Fruit fly (Drosophila melanogaster) whole organism, wandering third instar larva: ENCODE measurements around the gene CG3597.
A peak's percentile ranks its signal among the peaks of the same experiment; 100 is the strongest.

ENCODE experiments used
- Abd-B ChIP-seq: fragments of >200 bp; optimal IDR thresholded peaks from 2 replicates; lab custom pipeline; 2017; ENCODE audit warnings: missing biosample characterization, missing genetic modification characterization
- CG32264 ChIP-seq: fragments of 200-800 bp; sonication (Bioruptor generic); optimal IDR thresholded peaks from 2 replicates; lab custom pipeline; 2016; ENCODE audit warnings: missing biosample characterization, missing genetic modification characterization
- CG9705 ChIP-seq: fragments of 200-800 bp; sonication (Bioruptor generic); optimal IDR thresholded peaks from 2 replicates; lab custom pipeline; 2018; ENCODE audit warnings: missing biosample characterization, mild to moderate bottlenecking, missing genetic modification characterization
- CrebA ChIP-seq: fragments of 200-800 bp; sonication (Bioruptor generic); optimal IDR thresholded peaks from 2 replicates; lab custom pipeline; 2016; ENCODE audit warnings: missing biosample characterization, mild to moderate bottlenecking, missing genetic modification characterization, borderline replicate concordance
- Dfd ChIP-seq: fragments of >200 bp; optimal IDR thresholded peaks from 2 replicates; lab custom pipeline; 2017; ENCODE audit warnings: missing biosample characterization, missing genetic modification characterization
- Dif ChIP-seq: fragments of 200-275, 200-300 bp; sonication (Bioruptor generic); optimal IDR thresholded peaks from 2 replicates; lab custom pipeline; 2018; ENCODE audit warnings: missing biosample characterization, missing genetic modification characterization; ENCODE audit not compliant: partially characterized antibody
- GATAd ChIP-seq: sonication (Bioruptor generic); optimal IDR thresholded peaks from 2 replicates; lab custom pipeline; 2016; ENCODE audit warnings: missing biosample characterization, missing genetic modification characterization
- HLH106 ChIP-seq: fragments of 200-800 bp; optimal IDR thresholded peaks from 3 replicates; lab custom pipeline; 2019; ENCODE audit warnings: missing biosample characterization, mild to moderate bottlenecking, missing genetic modification characterization, moderate library complexity
- Hnf4 ChIP-seq: fragments of 200-800 bp; sonication (Bioruptor generic); optimal IDR thresholded peaks from 2 replicates; lab custom pipeline; 2016; ENCODE audit warnings: missing biosample characterization, mild to moderate bottlenecking, missing genetic modification characterization
- Hr78 ChIP-seq: fragments of >200 bp; optimal IDR thresholded peaks from 2 replicates; lab custom pipeline; 2017; ENCODE audit warnings: missing biosample characterization, missing genetic modification characterization
- Hr83 ChIP-seq: fragments of 200-300 bp; sonication (Bioruptor generic); optimal IDR thresholded peaks from 2 replicates; lab custom pipeline; 2016; ENCODE audit warnings: missing biosample characterization, mild to moderate bottlenecking, missing genetic modification characterization, moderate library complexity; ENCODE audit not compliant: poor library complexity, severe bottlenecking
- Jra ChIP-seq: sonication (Bioruptor generic); optimal IDR thresholded peaks from 2 replicates; lab custom pipeline; 2016; ENCODE audit warnings: missing biosample characterization, missing genetic modification characterization
- Mio ChIP-seq: sonication (Bioruptor generic); optimal IDR thresholded peaks from 2 replicates; lab custom pipeline; 2016; ENCODE audit warnings: missing biosample characterization, missing genetic modification characterization
- Myc ChIP-seq: fragments of >200 bp; optimal IDR thresholded peaks from 2 replicates; lab custom pipeline; 2017
- N ChIP-seq: fragments of >200 bp; optimal IDR thresholded peaks from 2 replicates; lab custom pipeline; 2018; ENCODE audit warnings: missing biosample characterization, missing external identifiers, missing genetic modification characterization
- OdsH ChIP-seq: fragments of 200-800 bp; sonication (Bioruptor generic); optimal IDR thresholded peaks from 2 replicates; lab custom pipeline; 2016; ENCODE audit warnings: missing biosample characterization, mild to moderate bottlenecking, missing genetic modification characterization
- Rel ChIP-seq, 2 experiments: fragments of 200-800 bp; sonication (Bioruptor generic) in 1 of 2; optimal IDR thresholded peaks; 2 replicates in 1 of 2; 3 replicates in 1 of 2; lab custom pipeline; 2016 to 2019; ENCODE audit warnings: mild to moderate bottlenecking in 2 of 2, missing biosample characterization in 2 of 2, missing genetic modification characterization in 2 of 2, moderate library complexity in 1 of 2
- Sp1 ChIP-seq: fragments of 200-800 bp; sonication (Bioruptor generic); optimal IDR thresholded peaks from 3 replicates; lab custom pipeline; 2019; ENCODE audit warnings: missing biosample characterization, mild to moderate bottlenecking, missing genetic modification characterization, moderate library complexity
- Vsx2 ChIP-seq: fragments of 200-300, 225-300 bp; sonication (Bioruptor generic); optimal IDR thresholded peaks from 2 replicates; lab custom pipeline; 2018; ENCODE audit warnings: missing biosample characterization, missing genetic modification characterization; ENCODE audit not compliant: partially characterized antibody
- br ChIP-seq: fragments of 200-800 bp; sonication (Bioruptor generic); optimal IDR thresholded peaks from 2 replicates; lab custom pipeline; 2016; ENCODE audit warnings: missing biosample characterization, missing genetic modification characterization
- brk ChIP-seq: fragments of 200-800 bp; sonication (Bioruptor generic); optimal IDR thresholded peaks from 2 replicates; lab custom pipeline; 2016; ENCODE audit warnings: missing biosample characterization, mild to moderate bottlenecking, missing genetic modification characterization
- dl ChIP-seq, 2 experiments: fragments of 175-275, 200-275 bp in 1 of 2; fragments of 200-275 bp in 1 of 2; sonication (Bioruptor generic); optimal IDR thresholded peaks; lab custom pipeline; 2018; ENCODE audit warnings: mild to moderate bottlenecking in 2 of 2, missing biosample characterization in 2 of 2, missing genetic modification characterization in 2 of 2, moderate library complexity in 2 of 2; ENCODE audit not compliant: partially characterized antibody in 2 of 2, insufficient read depth in 1 of 2
- dmrt93B ChIP-seq: fragments of 200-800 bp; sonication (Bioruptor generic); optimal IDR thresholded peaks from 2 replicates; lab custom pipeline; 2018; ENCODE audit warnings: missing biosample characterization, mild to moderate bottlenecking, missing genetic modification characterization
- dsf ChIP-seq: sonication (Bioruptor generic); optimal IDR thresholded peaks from 2 replicates; lab custom pipeline; 2016; ENCODE audit warnings: missing biosample characterization, missing genetic modification characterization, borderline replicate concordance
- ey ChIP-seq: fragments of 200-800 bp; sonication (Bioruptor generic); optimal IDR thresholded peaks from 2 replicates; lab custom pipeline; 2016; ENCODE audit warnings: missing biosample characterization, missing genetic modification characterization
- foxo ChIP-seq, 2 experiments: fragments of 200-800 bp; sonication (Bioruptor generic); optimal IDR thresholded peaks; 2 replicates in 1 of 2; 3 replicates in 1 of 2; lab custom pipeline; 2016 to 2017; ENCODE audit warnings: missing biosample characterization in 2 of 2, missing genetic modification characterization in 2 of 2
- fru ChIP-seq: fragments of 200-800 bp; sonication (Bioruptor generic); optimal IDR thresholded peaks from 3 replicates; lab custom pipeline; 2016; ENCODE audit warnings: missing biosample characterization, mild to moderate bottlenecking, missing genetic modification characterization
- h ChIP-seq: fragments of 200-800 bp; sonication (Bioruptor generic); optimal IDR thresholded peaks from 3 replicates; lab custom pipeline; 2016; ENCODE audit warnings: missing biosample characterization, mild to moderate bottlenecking, missing genetic modification characterization
- jim ChIP-seq: fragments of 175-275, 200-325 bp; sonication (Bioruptor generic); optimal IDR thresholded peaks from 2 replicates; lab custom pipeline; 2016; ENCODE audit warnings: missing biosample characterization, mild to moderate bottlenecking, missing genetic modification characterization
- lola ChIP-seq: fragments of >200 bp; optimal IDR thresholded peaks from 2 replicates; lab custom pipeline; 2017; ENCODE audit warnings: missing biosample characterization, missing genetic modification characterization
- pan ChIP-seq: fragments of >200 bp; optimal IDR thresholded peaks from 2 replicates; lab custom pipeline; 2017
- psq ChIP-seq: fragments of 200-800 bp; sonication (Bioruptor generic); optimal IDR thresholded peaks from 3 replicates; lab custom pipeline; 2017; ENCODE audit warnings: missing biosample characterization, mild to moderate bottlenecking, missing genetic modification characterization, moderate library complexity
- rgr ChIP-seq: fragments of 200-800 bp; sonication (Bioruptor generic); optimal IDR thresholded peaks from 3 replicates; lab custom pipeline; 2016; ENCODE audit warnings: missing biosample characterization, mild to moderate bottlenecking, missing genetic modification characterization
- sage ChIP-seq: fragments of 200-800 bp; sonication (Bioruptor generic); optimal IDR thresholded peaks from 2 replicates; lab custom pipeline; 2016; ENCODE audit warnings: missing biosample characterization, mild to moderate bottlenecking, missing genetic modification characterization
- sv ChIP-seq: fragments of 200-800 bp; sonication (Bioruptor generic); optimal IDR thresholded peaks from 3 replicates; lab custom pipeline; 2016; ENCODE audit warnings: missing biosample characterization, missing genetic modification characterization
- tai ChIP-seq: sonication (Bioruptor generic); optimal IDR thresholded peaks from 2 replicates; lab custom pipeline; 2016; ENCODE audit warnings: missing biosample characterization, missing genetic modification characterization
- usp ChIP-seq: fragments of >200 bp; optimal IDR thresholded peaks from 2 replicates; lab custom pipeline; 2017; ENCODE audit warnings: missing biosample characterization, missing genetic modification characterization
- woc ChIP-seq: sonication (Bioruptor generic); optimal IDR thresholded peaks from 2 replicates; lab custom pipeline; 2016; ENCODE audit warnings: missing biosample characterization, mild to moderate bottlenecking, missing genetic modification characterization

CG3597 gene

dm6 chr2L:2376418-2376702, 5.0 kb upstream of the CG3597 start:
- TF ChIP-seq usp (no peak), OdsH (GFP tag; lab: Kevin White, UChicago) (no peak), Hr78 (no peak), dsf (no peak), foxo (GFP tag; optimal IDR thresholded peaks at IDR 0.05; lab: Kevin White, UChicago) (no peak), tai (no peak)

dm6 chr2L:2375655-2376417, 4.5 kb upstream of the CG3597 start, which contains the start of gene Atxn7:
TSS of gene Atxn7 (plus strand) at chr2L:2375841.
- TF ChIP-seq sv (GFP tag; lab: Kevin White, UChicago) (peak; percentile 13), HLH106 (tag; lab: Kevin White, UChicago) (peak; percentile 44), CG32264 (peak; percentile 42), ey (GFP tag; lab: Kevin White, UChicago) (peak; percentile 45), br (GFP tag; lab: Kevin White, UChicago) (peak; percentile 69), lola (GFP tag; lab: Kevin White, UChicago) (no peak), sage (GFP tag; lab: Kevin White, UChicago) (peak; percentile 59), Hr78 (no peak), jim (GFP tag; lab: Kevin White, UChicago) (no peak), Hr83 (peak; percentile 69), CG9705 (GFP tag; lab: Kevin White, UChicago) (peak; percentile 82), usp (no peak), dmrt93B (GFP tag; lab: Kevin White, UChicago) (peak; percentile 75), N (GFP tag; lab: Kevin White, UChicago) (peak; percentile 89), Dif (GFP tag; lab: Kevin White, UChicago) (peak; percentile 17), h (GFP tag; lab: Kevin White, UChicago) (peak; percentile 66), Vsx2 (GFP tag; lab: Kevin White, UChicago) (no peak), Abd-B (GFP tag; lab: Kevin White, UChicago) (peak; percentile 46), Mio (GFP tag; lab: Kevin White, UChicago) (no peak), psq (GFP tag; lab: Kevin White, UChicago) (peak; percentile 30), Myc (peak; percentile 32), pan (lab: Kevin White, UChicago) (no peak), OdsH (GFP tag; lab: Kevin White, UChicago) (peak; percentile 35), CrebA (GFP tag; lab: Kevin White, UChicago) (no peak), Dfd (GFP tag; lab: Kevin White, UChicago) (no peak), GATAd (GFP tag; lab: Kevin White, UChicago) (no peak), rgr (GFP tag; lab: Kevin White, UChicago) (peak; percentile 81), foxo (GFP tag; optimal IDR thresholded peaks at IDR 0.05; lab: Kevin White, UChicago) (peak; percentile 37 to 42), fru (GFP tag; lab: Kevin White, UChicago) (peak; percentile 77), Sp1 (peak; percentile 80), woc (peak; percentile 20), brk (GFP tag; lab: Kevin White, UChicago) (no peak), Rel (GFP tag; optimal IDR thresholded peaks at IDR 0.05; lab: Kevin White, UChicago) (no peak), Rel (tag; optimal IDR thresholded peaks at IDR 0.05; lab: Kevin White, UChicago) (peak; percentile 63), Jra (GFP tag; lab: Kevin White, UChicago) (peak; percentile 63), dl (GFP tag; optimal IDR thresholded peaks at IDR 0.05; lab: Kevin White, UChicago; ENCODE audit: insufficient read depth in 1 of 2, partially characterized antibody in 2 of 2) (no peak), dsf (peak; percentile 32), Hnf4 (peak; percentile 65), tai (no peak)
